Worm (Caenorhabditis elegans) whole organism, late embryonic: ENCODE measurements around the gene F23D12.1.

ENCODE experiments used
- elt-4 ChIP-seq: sonication (generic microtip); optimal IDR thresholded peaks from 2 replicates; lab custom pipeline; 2016; ENCODE audit warnings: missing genetic modification characterization, missing compliant biosample characterization
- gmeb-2 ChIP-seq: sonication (generic microtip); optimal IDR thresholded peaks from 2 replicates; lab custom pipeline; 2016; ENCODE audit warnings: missing genetic modification characterization, inconsistent platforms, missing compliant biosample characterization
- madf-2 ChIP-seq: sonication (generic microtip); optimal IDR thresholded peaks from 2 replicates; lab custom pipeline; 2017; ENCODE audit warnings: missing genetic modification characterization, missing compliant biosample characterization
- nhr-11 ChIP-seq: fragments of 150-350 bp; optimal IDR thresholded peaks from 2 replicates; lab custom pipeline; 2014; ENCODE audit warnings: missing biosample characterization, missing genetic modification characterization
- pag-3 ChIP-seq: sonication (generic microtip); optimal IDR thresholded peaks from 2 replicates; lab custom pipeline; 2016; ENCODE audit warnings: missing compliant biosample characterization, missing genetic modification characterization, borderline replicate concordance
- pha-2 ChIP-seq: sonication (generic microtip); optimal IDR thresholded peaks from 2 replicates; lab custom pipeline; 2017; ENCODE audit warnings: mild to moderate bottlenecking, missing genetic modification characterization, missing compliant biosample characterization
- pqm-1 ChIP-seq: sonication (generic microtip); optimal IDR thresholded peaks from 2 replicates; lab custom pipeline; 2016; ENCODE audit warnings: missing genetic modification characterization, missing compliant biosample characterization
- tbx-2 ChIP-seq: sonication (generic microtip); optimal IDR thresholded peaks from 2 replicates; lab custom pipeline; 2016; ENCODE audit warnings: missing genetic modification characterization, missing compliant biosample characterization
- unc-86 ChIP-seq: sonication (generic microtip); optimal IDR thresholded peaks from 2 replicates; lab custom pipeline; 2016; ENCODE audit warnings: missing genetic modification characterization, missing compliant biosample characterization

ce11 chrX:14401230-14401629, 26.7 kb downstream of the F23D12.1 start:
- TF ChIP-seq pqm-1 (tag; lab: Kevin White, UChicago) (no peak), gmeb-2 (tag; lab: Kevin White, UChicago) (no peak), tbx-2 (tag; lab: Kevin White, UChicago) (no peak), pag-3 (tag; lab: Kevin White, UChicago) (no peak), madf-2 (tag; lab: Kevin White, UChicago) (no peak), pha-2 (tag; lab: Kevin White, UChicago) (no peak), elt-4 (no peak), unc-86 (tag; lab: Kevin White, UChicago) (no peak), nhr-11 (no peak)
